Worm (Caenorhabditis elegans) whole organism, late embryonic: ENCODE data around the gene pigk-1.
A peak's percentile ranks its signal among the peaks of the same experiment; 100 is the strongest.

Experiments
- hlh-15 ChIP-seq: sonication (generic microtip); optimal IDR thresholded peaks from 2 replicates; lab custom pipeline; 2016; ENCODE audit warnings: missing genetic modification characterization, missing compliant biosample characterization
- hlh-8 ChIP-seq: sonication (generic microtip); optimal IDR thresholded peaks from 2 replicates; lab custom pipeline; 2016; ENCODE audit warnings: missing genotype, missing genetic modification characterization, missing compliant biosample characterization
- pqm-1 ChIP-seq: sonication (generic microtip); optimal IDR thresholded peaks from 2 replicates; lab custom pipeline; 2016; ENCODE audit warnings: missing genetic modification characterization, missing compliant biosample characterization
- rnt-1 ChIP-seq: sonication (generic microtip); optimal IDR thresholded peaks from 2 replicates; lab custom pipeline; 2016; ENCODE audit warnings: missing genetic modification characterization, missing compliant biosample characterization
- sox-4 ChIP-seq: sonication (generic microtip); optimal IDR thresholded peaks from 2 replicates; lab custom pipeline; 2017; ENCODE audit warnings: mild to moderate bottlenecking, missing genetic modification characterization, inconsistent platforms, missing compliant biosample characterization

DNA sequence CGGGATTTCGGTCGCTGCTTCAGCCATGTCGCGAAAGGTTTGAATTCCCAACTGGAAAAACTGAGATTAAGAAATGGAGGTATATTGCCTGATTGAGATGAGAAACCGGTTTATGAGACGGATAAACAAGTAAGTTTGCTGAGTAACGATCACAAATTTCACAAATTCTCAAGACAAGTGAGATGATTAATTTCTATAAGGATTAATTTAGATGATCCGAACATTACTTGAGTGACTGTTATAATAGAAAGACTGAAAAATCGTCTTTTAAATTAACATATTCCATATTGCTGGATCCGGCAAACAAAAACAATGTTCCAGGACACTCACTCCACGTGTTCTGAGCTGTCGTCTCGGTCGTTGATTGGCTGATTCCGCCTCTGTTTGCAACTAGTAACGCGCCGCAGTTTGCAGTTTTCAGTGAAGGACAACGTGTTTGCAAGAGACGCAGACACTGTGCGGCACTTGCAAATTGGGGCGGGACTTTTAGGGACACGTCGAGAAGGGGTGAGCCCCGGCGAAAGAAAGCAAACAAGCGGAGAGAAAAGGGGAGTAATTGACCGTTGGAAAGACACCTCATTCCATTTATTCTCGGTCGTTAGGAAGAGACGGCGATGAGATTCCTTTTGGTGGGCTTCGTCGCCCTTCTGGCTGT lies 9.1 kb upstream of the pigk-1 start, which contains the start of the genes imp-2 and enpl-1:
- TF ChIP-seq hlh-15: no peak
- TF ChIP-seq rnt-1 (tag; lab: Kevin White, UChicago): no peak
- TF ChIP-seq hlh-8 (tag; lab: Kevin White, UChicago): peak; percentile 42
- TF ChIP-seq sox-4 (tag; lab: Kevin White, UChicago): peak; percentile 25
- TF ChIP-seq pqm-1: peak; percentile 61
